Worm (Caenorhabditis elegans) whole organism, L4 larva: ENCODE data around the gene srx-5.

Source experiments
- F10B5.3 ChIP-seq: sonication (generic microtip); optimal IDR thresholded peaks from 2 replicates; lab custom pipeline; 2016; ENCODE audit warnings: mild to moderate bottlenecking, missing genetic modification characterization, missing compliant biosample characterization
- F49E8.2 ChIP-seq: sonication (generic microtip); optimal IDR thresholded peaks from 2 replicates; lab custom pipeline; 2016; ENCODE audit warnings: missing compliant biosample characterization, mild to moderate bottlenecking, missing genetic modification characterization, borderline replicate concordance
- T26A8.4 ChIP-seq: fragments of 200-800 bp; sonication (Bioruptor generic); IDR thresholded peaks from 2 replicates; pipeline ENCODE4 v1.3.6; 2022; ENCODE audit warnings: missing genetic modification characterization, missing compliant biosample characterization
- Y105C5A.15 ChIP-seq: fragments of 200-800 bp; sonication (Bioruptor generic); IDR thresholded peaks from 2 replicates; pipeline ENCODE4 v1.3.6; 2022; ENCODE audit warnings: missing genetic modification characterization, missing compliant biosample characterization
- aha-1 ChIP-seq: fragments of 150-350 bp; peaks from one replicate; lab custom pipeline; 2014; ENCODE audit warnings: missing biosample characterization, missing genetic modification characterization
- ceh-28 ChIP-seq: fragments of 150-350 bp; optimal IDR thresholded peaks from 2 replicates; lab custom pipeline; 2014; ENCODE audit warnings: missing biosample characterization, missing genetic modification reagents, missing genetic modification characterization
- ceh-32 ChIP-seq: sonication (generic microtip); optimal IDR thresholded peaks from 2 replicates; lab custom pipeline; 2016; ENCODE audit warnings: mild to moderate bottlenecking, missing genetic modification characterization, missing compliant biosample characterization; ENCODE audit not compliant: poor library complexity
- ceh-62 ChIP-seq: sonication (generic microtip); optimal IDR thresholded peaks from 2 replicates; lab custom pipeline; 2017; ENCODE audit warnings: missing biosample characterization, missing genetic modification characterization
- ces-1 ChIP-seq: fragments of 150-350 bp; sonication (generic microtip); optimal IDR thresholded peaks from 4 replicates; lab custom pipeline; 2014; ENCODE audit warnings: missing biosample characterization, missing genetic modification reagents, missing genetic modification characterization
- cey-2 ChIP-seq: sonication (generic microtip); optimal IDR thresholded peaks from 3 replicates; lab custom pipeline; 2017; ENCODE audit warnings: missing genetic modification characterization, mild to moderate bottlenecking, missing compliant biosample characterization, antibody characterized with exemption, borderline replicate concordance; ENCODE audit not compliant: insufficient read depth
- daf-12 ChIP-seq: fragments of 150-350 bp; optimal IDR thresholded peaks from 2 replicates; lab custom pipeline; 2014; ENCODE audit warnings: missing biosample characterization, missing genetic modification reagents, missing genetic modification characterization
- daf-8 ChIP-seq: fragments of 200-800 bp; sonication (Bioruptor generic); IDR thresholded peaks from 2 replicates; pipeline ENCODE4 v1.3.6; 2022; ENCODE audit warnings: missing genetic modification characterization, missing compliant biosample characterization
- hif-1 ChIP-seq, 2 experiments: sonication (generic microtip); optimal IDR thresholded peaks; 2 replicates each; lab custom pipeline; 2016 to 2017; ENCODE audit warnings: missing compliant biosample characterization in 2 of 2, missing genetic modification characterization in 2 of 2, missing genetic modification reagents in 2 of 2, missing genotype in 2 of 2, mild to moderate bottlenecking in 1 of 2
- hlh-11 ChIP-seq: fragments of 200-800 bp; sonication (Bioruptor generic); optimal IDR thresholded peaks from 2 replicates; lab custom pipeline; 2018; ENCODE audit warnings: mild to moderate bottlenecking, missing genetic modification characterization, missing compliant biosample characterization
- hlh-30 ChIP-seq: sonication (generic microtip); optimal IDR thresholded peaks from 2 replicates; lab custom pipeline; 2017; ENCODE audit warnings: antibody characterized with exemption, mild to moderate bottlenecking, missing genetic modification characterization, missing compliant biosample characterization; ENCODE audit not compliant: insufficient read depth
- lin-29 ChIP-seq: fragments of 200-800 bp; sonication (Bioruptor generic); IDR thresholded peaks from 2 replicates; pipeline ENCODE4 v1.3.6; 2022; ENCODE audit warnings: missing genetic modification reagents, missing genetic modification characterization, missing compliant biosample characterization
- lin-39 ChIP-seq: fragments of 150-350 bp; optimal IDR thresholded peaks from 2 replicates; lab custom pipeline; 2014; ENCODE audit warnings: missing biosample characterization, missing genetic modification reagents, missing genetic modification characterization
- mdl-1 ChIP-seq, 2 experiments: fragments of 150-350 bp in 1 of 2; sonication (generic microtip) in 1 of 2; optimal IDR thresholded peaks; 2 replicates each; lab custom pipeline; 2014 to 2017; ENCODE audit warnings: missing biosample characterization in 2 of 2, missing genetic modification characterization in 2 of 2
- mdt-29 ChIP-seq: fragments of 200-800 bp; sonication (Bioruptor generic); IDR thresholded peaks from 2 replicates; pipeline ENCODE4 v1.3.6; 2022; ENCODE audit warnings: missing genetic modification reagents, missing genetic modification characterization, missing compliant biosample characterization
- mep-1 ChIP-seq: fragments of 150-350 bp; sonication (generic microtip); optimal IDR thresholded peaks from 3 replicates; lab custom pipeline; 2014; ENCODE audit warnings: missing biosample characterization, missing genetic modification characterization
- mes-2 ChIP-seq: sonication (generic microtip); optimal IDR thresholded peaks from 2 replicates; lab custom pipeline; 2016; ENCODE audit warnings: missing genotype, mild to moderate bottlenecking, missing genetic modification characterization, missing compliant biosample characterization; ENCODE audit not compliant: poor library complexity, severe bottlenecking
- mxl-3 ChIP-seq: fragments of 200-800 bp; sonication (Bioruptor generic); optimal IDR thresholded peaks from 2 replicates; lab custom pipeline; 2018; ENCODE audit warnings: mild to moderate bottlenecking, missing genetic modification characterization, missing compliant biosample characterization
- nhr-10 ChIP-seq: fragments of 150-350 bp; optimal IDR thresholded peaks from 2 replicates; lab custom pipeline; 2014; ENCODE audit warnings: missing biosample characterization, missing genetic modification characterization
- nhr-102 ChIP-seq: sonication (generic microtip); optimal IDR thresholded peaks from 2 replicates; lab custom pipeline; 2016; ENCODE audit warnings: mild to moderate bottlenecking, missing genetic modification characterization, moderate library complexity, missing compliant biosample characterization
- nhr-237 ChIP-seq: sonication (generic microtip); optimal IDR thresholded peaks from 2 replicates; lab custom pipeline; 2017; ENCODE audit warnings: missing biosample characterization, missing genetic modification characterization
- nhr-48 ChIP-seq: sonication (generic microtip); optimal IDR thresholded peaks from 2 replicates; lab custom pipeline; 2016; ENCODE audit warnings: mild to moderate bottlenecking, missing genetic modification characterization, missing compliant biosample characterization
- nhr-6 ChIP-seq: fragments of 150-350 bp; optimal IDR thresholded peaks from 2 replicates; lab custom pipeline; 2014; ENCODE audit warnings: missing biosample characterization, missing genetic modification characterization
- nhr-76 ChIP-seq: fragments of 150-350 bp; optimal IDR thresholded peaks from 2 replicates; lab custom pipeline; 2014; ENCODE audit warnings: missing biosample characterization, missing genetic modification characterization
- pha-4 ChIP-seq, 2 experiments: fragments of 150-350 bp in 1 of 2; fragments of 200-800 bp in 1 of 2; sonication (Bioruptor generic) in 1 of 2; IDR thresholded peaks in 1 of 2; optimal IDR thresholded peaks in 1 of 2; 2 replicates each; pipeline versions ENCODE4 v1.3.6 to Lab custom; 2014 to 2022; ENCODE audit warnings: missing genetic modification characterization in 2 of 2, missing genetic modification reagents in 2 of 2, missing biosample characterization in 1 of 2, missing compliant biosample characterization in 1 of 2
- php-3 ChIP-seq: fragments of 200-800 bp; sonication (Bioruptor generic); IDR thresholded peaks from 2 replicates; pipeline ENCODE4 v1.3.6; 2022; ENCODE audit warnings: missing genetic modification reagents, missing genetic modification characterization, missing compliant biosample characterization
- saeg-2 ChIP-seq: fragments of 200-800 bp; sonication (Bioruptor generic); IDR thresholded peaks from 2 replicates; pipeline ENCODE4 v1.3.6; 2022; ENCODE audit warnings: missing genetic modification reagents, missing genetic modification characterization, missing compliant biosample characterization
- set-16 ChIP-seq: fragments of 200-800 bp; sonication (Bioruptor generic); IDR thresholded peaks from 2 replicates; pipeline ENCODE4 v1.3.6; 2022; ENCODE audit warnings: missing genetic modification reagents, missing genetic modification characterization, missing compliant biosample characterization
- skn-1 ChIP-seq: fragments of 150-350 bp; optimal IDR thresholded peaks from 2 replicates; lab custom pipeline; 2014; ENCODE audit warnings: missing biosample characterization, missing genetic modification characterization
- unc-130 ChIP-seq: sonication (generic microtip); optimal IDR thresholded peaks from 2 replicates; lab custom pipeline; 2016; ENCODE audit warnings: missing genetic modification reagents, missing genetic modification characterization, missing compliant biosample characterization
- unc-62 ChIP-seq, 3 experiments: fragments of 150-350 bp in 1 of 3; sonication (generic microtip); optimal IDR thresholded peaks in 2 of 3; peaks in 1 of 3; 1 replicate in 1 of 3; 2 replicates in 2 of 3; lab custom pipeline; 2014 to 2017; ENCODE audit warnings: missing biosample characterization in 3 of 3, missing genetic modification characterization in 3 of 3, missing genetic modification reagents in 3 of 3, missing genotype in 1 of 3
- zfp-3 ChIP-seq: fragments of 200-800 bp; sonication (Bioruptor generic); conservative IDR thresholded peaks from 2 replicates; pipeline ENCODE4 v1.3.6; 2022; ENCODE audit warnings: missing genetic modification reagents, missing genetic modification characterization, missing compliant biosample characterization
- ztf-11 ChIP-seq: fragments of 150-350 bp; optimal IDR thresholded peaks from 2 replicates; lab custom pipeline; 2014; ENCODE audit warnings: missing biosample characterization, missing genetic modification characterization
- ztf-7 ChIP-seq: fragments of 150-350 bp; optimal IDR thresholded peaks from 2 replicates; lab custom pipeline; 2014; ENCODE audit warnings: missing biosample characterization, missing genetic modification characterization

srx-5 gene

ce11 chrV:706918-707317 is 7.0 kb downstream of the srx-5 start, which contains the start of gene srbc-38:
TSS of gene srbc-38 (plus strand) at chrV:707218.
- no peak for TF ChIP-seq nhr-237 (tag; lab: Kevin White, UChicago)
- TF ChIP-seq mdt-29 (GFP tag; lab: Robert Waterston, UW): no peak
- TF ChIP-seq skn-1: no peak
- no peak for TF ChIP-seq Y105C5A.15 (GFP tag; lab: Robert Waterston, UW)
- TF ChIP-seq daf-8 (GFP tag; lab: Robert Waterston, UW): no peak
- TF ChIP-seq hlh-30 (tag; lab: Kevin White, UChicago): no peak
- no peak for TF ChIP-seq nhr-10 (tag; lab: Kevin White, UChicago)
- TF ChIP-seq ces-1 (GFP tag; lab: Kevin White, UChicago): no peak
- no peak for TF ChIP-seq aha-1
- no peak for TF ChIP-seq set-16 (GFP tag; lab: Robert Waterston, UW)
- no peak for TF ChIP-seq mxl-3 (GFP tag; lab: Kevin White, UChicago)
- no peak for TF ChIP-seq cey-2 (tag; lab: Kevin White, UChicago)
- no peak for TF ChIP-seq lin-39 (tag; lab: Kevin White, UChicago)

ce11 chrV:708808-709207 is 8.9 kb downstream of the srx-5 start, which contains the start of gene srbc-39:
TSS of gene srbc-39 (plus strand) at chrV:709108.
- TF ChIP-seq ceh-62 (tag; lab: Kevin White, UChicago): no peak
- TF ChIP-seq unc-62 (GFP tag; optimal IDR thresholded peaks at IDR 0.05 in 1 of 2; lab: Kevin White, UChicago): no peak
- TF ChIP-seq unc-62 (tag; optimal IDR thresholded peaks at IDR 0.05; lab: Kevin White, UChicago): no peak
- no peak for TF ChIP-seq ceh-32
- no peak for TF ChIP-seq zfp-3 (GFP tag; lab: Robert Waterston, UW)
- TF ChIP-seq T26A8.4: no peak
- no peak for TF ChIP-seq F10B5.3 (tag; lab: Kevin White, UChicago)
- no peak for TF ChIP-seq lin-29
- no peak for TF ChIP-seq F49E8.2 (tag; lab: Kevin White, UChicago)
- no peak for TF ChIP-seq set-16 (GFP tag; lab: Robert Waterston, UW)
- TF ChIP-seq pha-4 (GFP tag; IDR thresholded peaks at IDR 0.05; lab: Robert Waterston, UW): no peak
- no peak for TF ChIP-seq pha-4 (tag; optimal IDR thresholded peaks at IDR 0.05; lab: Kevin White, UChicago)
- no peak for TF ChIP-seq aha-1
- no peak for TF ChIP-seq nhr-48 (tag; lab: Kevin White, UChicago)
- no peak for TF ChIP-seq unc-130 (GFP tag; lab: Kevin White, UChicago)
- no peak for TF ChIP-seq mep-1 (tag; lab: Kevin White, UChicago)
- no peak for TF ChIP-seq ceh-28

ce11 chrV:712882-713281 is 13.0 kb downstream of the srx-5 start, which contains the start of gene cyp-33C11:
TSS of gene cyp-33C11 (minus strand) at chrV:712982.
- TF ChIP-seq hlh-30 (tag; lab: Kevin White, UChicago): no peak
- no peak for TF ChIP-seq php-3 (GFP tag; lab: Robert Waterston, UW)
- TF ChIP-seq ztf-11 (tag; lab: Kevin White, UChicago): no peak
- TF ChIP-seq mes-2 (tag; lab: Kevin White, UChicago): no peak
- no peak for TF ChIP-seq hlh-11 (tag; lab: Kevin White, UChicago)
- TF ChIP-seq set-16 (GFP tag; lab: Robert Waterston, UW): no peak
- no peak for TF ChIP-seq ztf-7 (tag; lab: Kevin White, UChicago)
- TF ChIP-seq mdl-1 (tag; optimal IDR thresholded peaks at IDR 0.05; lab: Kevin White, UChicago): no peak
- no peak for TF ChIP-seq hif-1 (tag; optimal IDR thresholded peaks at IDR 0.05; lab: Kevin White, UChicago)
- TF ChIP-seq ceh-28: no peak
- TF ChIP-seq nhr-76: no peak
- no peak for TF ChIP-seq nhr-6 (tag; lab: Kevin White, UChicago)
- TF ChIP-seq mdt-29 (GFP tag; lab: Robert Waterston, UW): no peak
- TF ChIP-seq saeg-2 (GFP tag; lab: Robert Waterston, UW): no peak
- no peak for TF ChIP-seq nhr-102 (tag; lab: Kevin White, UChicago)
- TF ChIP-seq daf-8 (GFP tag; lab: Robert Waterston, UW): no peak
- no peak for TF ChIP-seq daf-12 (tag; lab: Kevin White, UChicago)
